Fruit fly (Drosophila melanogaster): ENCODE measurements around the gene Tbcd.

- TF ChIP-seq CTCF (optimal IDR thresholded peaks at IDR 0.05) (no peak), CG8478 (optimal IDR thresholded peaks at IDR 0.05) (no peak)
These were observed 47.0 kb downstream of the Tbcd start for dm6 chr2L:2194305-2194828.
